Fruit fly (Drosophila melanogaster): ENCODE data around the gene CG18787.

The CG18787 gene

dm6 chr2L:12006397-12007330, 7.5 kb upstream of the CG18787 start (continued):
- TF ChIP-seq Eip74EF (GFP tag; optimal IDR thresholded peaks at IDR 0.05) (peak in 1 of 2 experiments; percentile 98), CG12744 (GFP tag; optimal IDR thresholded peaks at IDR 0.05) (peak; percentile 52), CG18011 (GFP tag; optimal IDR thresholded peaks at IDR 0.05) (peak; percentile 16), CG12769 (tag; optimal IDR thresholded peaks at IDR 0.05) (peak; percentile 9), Kr (GFP tag; optimal IDR thresholded peaks at IDR 0.05) (no peak), pzg (GFP tag; optimal IDR thresholded peaks at IDR 0.05) (no peak), lilli (GFP tag; optimal IDR thresholded peaks at IDR 0.05) (peak; percentile 83), CG4404 (GFP tag; IDR thresholded peaks at IDR 0.05) (no peak), scrt (GFP tag; optimal IDR thresholded peaks at IDR 0.05) (no peak), CG2129 (GFP tag; IDR thresholded peaks at IDR 0.05; ENCODE audit: partially characterized antibody) (no peak), CG11456 (GFP tag; IDR thresholded peaks at IDR 0.05) (no peak), CG8290 (GFP tag; optimal IDR thresholded peaks at IDR 0.05) (peak; percentile 94), CG8290 (tag; optimal IDR thresholded peaks at IDR 0.05) (peak in 1 of 2 experiments; percentile 64), fd3F (GFP tag; optimal IDR thresholded peaks at IDR 0.05) (peak; percentile 92), pita (GFP tag; optimal IDR thresholded peaks at IDR 0.05) (no peak), peb (GFP tag; IDR thresholded peaks at IDR 0.05) (no peak), CG17186 (GFP tag; optimal IDR thresholded peaks at IDR 0.05) (peak; percentile 42), HHEX (GFP tag; optimal IDR thresholded peaks at IDR 0.05) (peak; percentile 93), sim (GFP tag; IDR thresholded peaks at IDR 0.05) (no peak), nom (GFP tag; optimal IDR thresholded peaks at IDR 0.05) (peak; percentile 81), pho (GFP tag; optimal IDR thresholded peaks at IDR 0.05) (no peak), CG43689 (GFP tag; IDR thresholded peaks at IDR 0.05) (no peak), CG15601 (tag; optimal IDR thresholded peaks at IDR 0.05) (peak; percentile 93), CG2678 (tag; optimal IDR thresholded peaks at IDR 0.05) (peak; percentile 99), maf-S (GFP tag; optimal IDR thresholded peaks at IDR 0.05) (peak; percentile 47), CG6765 (GFP tag; optimal IDR thresholded peaks at IDR 0.05) (peak; percentile 91), Fer1 (GFP tag; optimal IDR thresholded peaks at IDR 0.05) (peak; percentile 97), pros (GFP tag; optimal IDR thresholded peaks at IDR 0.05) (no peak), CG31441 (GFP tag; IDR thresholded peaks at IDR 0.05) (no peak), trem (tag; optimal IDR thresholded peaks at IDR 0.05) (peak; percentile 93), chinmo (GFP tag; IDR thresholded peaks at IDR 0.05; ENCODE audit: partially characterized antibody) (no peak), HLH4C (GFP tag; IDR thresholded peaks at IDR 0.05; ENCODE audit: partially characterized antibody) (no peak), ase (GFP tag; IDR thresholded peaks at IDR 0.05) (no peak), Optix (GFP tag; IDR thresholded peaks at IDR 0.05) (no peak), yki (optimal IDR thresholded peaks at IDR 0.05) (no peak), CG10431 (GFP tag; optimal IDR thresholded peaks at IDR 0.05) (peak; percentile 88), CG30431 (GFP tag; optimal IDR thresholded peaks at IDR 0.05) (peak; percentile 87), CG18764 (GFP tag; optimal IDR thresholded peaks at IDR 0.05) (peak; percentile 74), esg (GFP tag; conservative IDR thresholded peaks at IDR 0.05) (no peak), Asciz (GFP tag; optimal IDR thresholded peaks at IDR 0.05) (peak; percentile 93), hth (optimal IDR thresholded peaks at IDR 0.05) (no peak), ken (GFP tag; IDR thresholded peaks at IDR 0.05) (no peak), pan (optimal IDR thresholded peaks at IDR 0.05) (peak in 1 of 2 experiments; percentile 79), pan (GFP tag; optimal IDR thresholded peaks at IDR 0.05 in 1 of 2, IDR thresholded peaks at IDR 0.05 in 1 of 2) (peak in 1 of 2 experiments; percentile 69), HmgD (GFP tag; optimal IDR thresholded peaks at IDR 0.05) (no peak), CG18262 (tag; optimal IDR thresholded peaks at IDR 0.05) (peak; percentile 99), tgo (GFP tag; IDR thresholded peaks at IDR 0.05) (no peak), zen2 (GFP tag; IDR thresholded peaks at IDR 0.05; ENCODE audit: partially characterized antibody) (no peak), CG8281 (tag; optimal IDR thresholded peaks at IDR 0.05) (peak; percentile 82)

Data from whole organism, embryonic.